Worm (Caenorhabditis elegans): ENCODE measurements around the gene cap-2.

The cap-2 gene

ce11 chrII:10851110-10851509, 17.9 kb upstream of the cap-2 start (continued):
- TF ChIP-seq sptf-2 (GFP tag; optimal IDR thresholded peaks at IDR 0.05) (no peak), ekl-4 (GFP tag; IDR thresholded peaks at IDR 0.05) (no peak), bed-1 (GFP tag; IDR thresholded peaks at IDR 0.05) (no peak), hlh-12 (tag; optimal IDR thresholded peaks at IDR 0.05) (no peak), xnd-1 (tag; optimal IDR thresholded peaks at IDR 0.05) (no peak), ztf-6 (GFP tag; IDR thresholded peaks at IDR 0.05) (no peak), T26A5.8 (tag; optimal IDR thresholded peaks at IDR 0.05) (no peak), F33H1.4 (GFP tag; IDR thresholded peaks at IDR 0.05) (peak; percentile 14; the same call in 1 of the 2 replicates), F10E7.11 (tag; optimal IDR thresholded peaks at IDR 0.05) (no peak), nhr-120 (GFP tag; IDR thresholded peaks at IDR 0.05) (no peak), C06A6.2 (GFP tag; conservative IDR thresholded peaks at IDR 0.05) (peak; percentile 82), Y79H2A.3 (GFP tag; conservative IDR thresholded peaks at IDR 0.05) (no peak), F22D6.2 (tag; optimal IDR thresholded peaks at IDR 0.05) (peak; percentile 42), F57C9.4 (tag; optimal IDR thresholded peaks at IDR 0.05) (no peak), mcd-1 (GFP tag; IDR thresholded peaks at IDR 0.05) (peak; percentile 68), rpc-1 (optimal IDR thresholded peaks at IDR 0.05) (no peak), rpc-1 (tag; optimal IDR thresholded peaks at IDR 0.05) (no peak), hmg-1.2 (GFP tag; IDR thresholded peaks at IDR 0.05) (peak; percentile 75), atf-7 (tag; optimal IDR thresholded peaks at IDR 0.05) (peak; percentile 87), F55B11.4 (tag; optimal IDR thresholded peaks at IDR 0.05; ENCODE audit: borderline replicate concordance, insufficient read depth) (no peak), nfya-2 (GFP tag; IDR thresholded peaks at IDR 0.05) (no peak), B0019.2 (GFP tag; conservative IDR thresholded peaks at IDR 0.05) (no peak), tbp1 (GFP tag; optimal IDR thresholded peaks at IDR 0.05) (peak; percentile 59), lin-40 (tag; optimal IDR thresholded peaks at IDR 0.05) (peak; percentile 87), nhr-179 (tag; optimal IDR thresholded peaks at IDR 0.05) (no peak), hlh-26 (GFP tag; conservative IDR thresholded peaks at IDR 0.05) (no peak), dpl-1 (GFP tag; optimal IDR thresholded peaks at IDR 0.05) (no peak), him-1 (tag; optimal IDR thresholded peaks at IDR 0.05) (no peak), cebp-1 (GFP tag; IDR thresholded peaks at IDR 0.05) (peak; percentile 66), cebp-1 (tag; optimal IDR thresholded peaks at IDR 0.05) (peak; percentile 90)

DNA sequence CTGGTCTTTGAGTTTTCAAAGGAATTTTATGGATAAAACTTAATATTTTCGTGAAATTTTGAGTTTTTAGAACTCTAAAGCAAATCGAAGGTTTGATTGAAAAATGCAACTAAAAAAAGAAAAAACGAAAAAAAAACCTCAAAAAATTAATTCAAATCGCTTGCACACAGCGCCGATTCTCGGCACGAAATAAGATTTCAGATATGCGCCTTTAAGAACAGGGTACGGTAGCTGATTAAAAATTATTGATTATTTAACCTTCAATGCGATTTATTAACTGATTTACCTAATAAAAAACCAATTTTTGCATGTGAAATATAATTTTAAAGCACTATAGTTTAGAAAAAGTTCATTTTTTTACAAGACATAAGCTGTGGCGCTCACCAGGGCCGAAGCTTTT, 16.1 kb upstream of the cap-2 start:
- no peak for TF ChIP-seq him-1 (tag; optimal IDR thresholded peaks at IDR 0.05)
- peak; percentile 61 for TF ChIP-seq madf-8 (GFP tag; conservative IDR thresholded peaks at IDR 0.05)
- no peak for TF ChIP-seq T26A5.8 (tag; optimal IDR thresholded peaks at IDR 0.05)
- TF ChIP-seq dpl-1 (GFP tag; optimal IDR thresholded peaks at IDR 0.05), result peak; percentile 4
- 0 out of 2 replicates have a peak, but pooled peaks have one; percentile 10 for TF ChIP-seq ceh-91 (GFP tag; IDR thresholded peaks at IDR 0.05)
- TF ChIP-seq F49E8.2 (tag; optimal IDR thresholded peaks at IDR 0.05; ENCODE audit: insufficient read depth), result peak; percentile 36
- peak; percentile 92 for TF ChIP-seq madf-6 (GFP tag; IDR thresholded peaks at IDR 0.05)
- TF ChIP-seq ztf-28 (GFP tag; IDR thresholded peaks at IDR 0.05), result no peak
- peak; percentile 90 for TF ChIP-seq lsl-1 (GFP tag; optimal IDR thresholded peaks at IDR 0.05)
- no peak for TF ChIP-seq ama-1 (optimal IDR thresholded peaks at IDR 0.05)
- no peak for TF ChIP-seq ama-1 (GFP tag; optimal IDR thresholded peaks at IDR 0.05)
- peak; percentile 21 for TF ChIP-seq lin-54 (GFP tag; optimal IDR thresholded peaks at IDR 0.05)
- no peak for TF ChIP-seq atf-7 (tag; optimal IDR thresholded peaks at IDR 0.05)
- no peak for TF ChIP-seq pha-4 (tag; optimal IDR thresholded peaks at IDR 0.05)
- no peak for TF ChIP-seq rec-8 (tag; optimal IDR thresholded peaks at IDR 0.05)
- TF ChIP-seq xnd-1 (tag; optimal IDR thresholded peaks at IDR 0.05), result peak; percentile 83
- TF ChIP-seq F33H1.4 (GFP tag; IDR thresholded peaks at IDR 0.05), result peak; percentile 62
- no peak for TF ChIP-seq F55B11.4 (tag; optimal IDR thresholded peaks at IDR 0.05; ENCODE audit: borderline replicate concordance, insufficient read depth)
- TF ChIP-seq nhr-80 (tag; optimal IDR thresholded peaks at IDR 0.05), result no peak
- TF ChIP-seq zfh-2 (GFP tag; conservative IDR thresholded peaks at IDR 0.05), result no peak
- no peak for TF ChIP-seq F39B2.1 (GFP tag; IDR thresholded peaks at IDR 0.05)
- no peak for TF ChIP-seq lin-35 (GFP tag; optimal IDR thresholded peaks at IDR 0.05)
- peak; percentile 27; the same call in 1 of the 2 replicates for TF ChIP-seq D2030.7 (GFP tag; IDR thresholded peaks at IDR 0.05)

Measured in whole organism, young adult.